Worm (Caenorhabditis elegans): ENCODE measurements around the gene F44A2.3.

DNA sequence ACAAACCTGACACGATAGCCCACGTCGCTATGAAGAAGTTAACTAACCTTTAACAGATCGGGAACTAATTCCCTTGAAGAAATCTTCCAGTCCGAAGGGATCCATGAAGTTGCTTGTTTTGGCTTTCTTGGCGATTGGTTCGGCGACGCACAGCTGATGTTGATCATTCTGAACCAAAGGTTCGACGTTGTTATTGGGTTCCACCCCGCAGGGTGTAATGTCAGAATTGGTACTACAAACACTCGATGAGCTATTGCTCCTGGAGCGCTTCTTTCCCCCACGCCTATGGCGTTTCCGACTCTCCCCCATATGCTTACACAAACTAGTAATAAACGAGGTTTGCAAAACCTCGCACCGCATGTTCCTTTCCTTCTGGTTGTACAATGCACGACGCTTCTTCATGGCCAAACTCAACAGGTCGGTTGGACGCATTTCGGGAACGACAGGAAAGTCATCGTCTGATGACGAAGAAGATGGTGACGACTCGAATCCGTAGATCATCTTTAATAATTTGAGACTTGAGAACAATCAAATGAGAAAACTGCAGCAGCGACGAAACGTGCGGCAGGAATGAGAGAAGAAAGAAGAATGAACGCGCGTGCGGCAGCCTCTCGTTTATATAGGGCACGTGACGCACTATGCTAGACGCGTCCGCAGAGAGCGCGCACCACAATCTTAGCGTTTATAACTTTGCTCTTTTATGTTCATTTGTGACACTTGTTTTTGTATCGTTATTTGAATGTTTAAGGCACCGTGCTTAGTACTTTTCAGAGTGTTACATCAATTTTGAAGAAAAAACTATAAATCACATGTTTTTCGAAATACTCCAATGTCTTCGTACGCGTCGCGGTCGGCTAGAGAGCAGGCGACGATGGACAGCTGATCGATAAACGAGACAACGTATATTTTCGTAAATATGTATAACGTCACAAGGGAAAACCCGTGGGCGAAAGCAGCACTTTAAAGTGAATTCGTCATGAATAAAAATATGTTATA lies 38.7 kb downstream of the F44A2.3 start, which contains the start of gene tos-1:
- TF ChIP-seq R02D3.7 (tag; optimal IDR thresholded peaks at IDR 0.05) (no peak), F26F4.8 (GFP tag; conservative IDR thresholded peaks at IDR 0.05) (no peak)
